Worm (Caenorhabditis elegans): ENCODE measurements around the gene F44D12.8.

F44D12.8 gene

ce11 chrIV:10003372-10003771 lies 19.7 kb upstream of the F44D12.8 start, which contains the start of the genes C47E12.2 and sars-1 (continued):
- TF ChIP-seq F16B12.6 (tag; optimal IDR thresholded peaks at IDR 0.05) (peak; percentile 87), unc-98 (GFP tag; IDR thresholded peaks at IDR 0.05) (no peak), unc-86 (tag; optimal IDR thresholded peaks at IDR 0.05) (no peak), tlp-1 (tag; optimal IDR thresholded peaks at IDR 0.05) (no peak), alr-1 (tag; optimal IDR thresholded peaks at IDR 0.05; ENCODE audit: borderline replicate concordance) (no peak), nhr-19 (GFP tag; conservative IDR thresholded peaks at IDR 0.05) (no peak), lir-3 (tag; optimal IDR thresholded peaks at IDR 0.05; ENCODE audit: poor library complexity) (no peak), nhr-28 (tag; optimal IDR thresholded peaks at IDR 0.05) (no peak), ceh-82 (tag; optimal IDR thresholded peaks at IDR 0.05) (peak in 1 of 3 experiments; percentile 24), sup-37 (GFP tag; optimal IDR thresholded peaks at IDR 0.05) (no peak), fkh-10 (GFP tag; optimal IDR thresholded peaks at IDR 0.05) (no peak), hlh-17 (GFP tag; optimal IDR thresholded peaks at IDR 0.05; ENCODE audit: borderline replicate concordance) (no peak), lin-35 (GFP tag; optimal IDR thresholded peaks at IDR 0.05) (peak; percentile 31 to 47), ztf-11 (tag; optimal IDR thresholded peaks at IDR 0.05) (no peak), efl-3 (GFP tag; optimal IDR thresholded peaks at IDR 0.05) (no peak), nhr-47 (tag; optimal IDR thresholded peaks at IDR 0.05) (peak; percentile 22), vab-15 (tag; optimal IDR thresholded peaks at IDR 0.05) (no peak), hlh-4 (tag; optimal IDR thresholded peaks at IDR 0.05) (no peak), aha-1 (tag; optimal IDR thresholded peaks at IDR 0.05) (no peak), Y116A8C.19 (tag; optimal IDR thresholded peaks at IDR 0.05; ENCODE audit: borderline replicate concordance) (no peak), tbx-2 (tag; optimal IDR thresholded peaks at IDR 0.05) (no peak), fos-1 (tag; optimal IDR thresholded peaks at IDR 0.05) (no peak), sox-4 (tag; optimal IDR thresholded peaks at IDR 0.05) (no peak), blmp-1 (tag; optimal IDR thresholded peaks at IDR 0.05) (no peak), unc-62 (GFP tag; optimal IDR thresholded peaks at IDR 0.05) (no peak), isw-1 (GFP tag; IDR thresholded peaks at IDR 0.05) (no peak), pag-3 (tag; optimal IDR thresholded peaks at IDR 0.05; ENCODE audit: borderline replicate concordance, insufficient read depth) (no peak), ets-5 (GFP tag; IDR thresholded peaks at IDR 0.05) (no peak), nhr-76 (tag; optimal IDR thresholded peaks at IDR 0.05) (no peak), pqm-1 (tag; optimal IDR thresholded peaks at IDR 0.05) (no peak), nhr-237 (tag; optimal IDR thresholded peaks at IDR 0.05) (no peak), ztf-4 (tag; optimal IDR thresholded peaks at IDR 0.05) (no peak), xbp-1 (tag; optimal IDR thresholded peaks at IDR 0.05) (no peak), elt-3 (tag; optimal IDR thresholded peaks at IDR 0.05) (no peak), rnt-1 (tag; optimal IDR thresholded peaks at IDR 0.05) (no peak), C34B4.2 (tag; optimal IDR thresholded peaks at IDR 0.05) (no peak), sptf-1 (tag; optimal IDR thresholded peaks at IDR 0.05) (no peak), egl-13 (tag; optimal IDR thresholded peaks at IDR 0.05) (no peak), ama-1 (optimal IDR thresholded peaks at IDR 0.05) (no peak), irx-1 (tag; optimal IDR thresholded peaks at IDR 0.05) (no peak)

- TF ChIP-seq unc-30 (tag; optimal IDR thresholded peaks at IDR 0.05) (no peak), nhr-47 (tag; optimal IDR thresholded peaks at IDR 0.05) (no peak), mep-1 (tag; optimal IDR thresholded peaks at IDR 0.05) (no peak), C04F5.9 (tag; optimal IDR thresholded peaks at IDR 0.05) (no peak), sox-4 (tag; optimal IDR thresholded peaks at IDR 0.05) (no peak), zip-4 (GFP tag; optimal IDR thresholded peaks at IDR 0.05) (no peak), lsy-2 (tag; optimal IDR thresholded peaks at IDR 0.05) (no peak), jun-1 (tag; optimal IDR thresholded peaks at IDR 0.05) (no peak), nhr-71 (tag; optimal IDR thresholded peaks at IDR 0.05) (no peak), pqm-1 (tag; optimal IDR thresholded peaks at IDR 0.05) (no peak), nhr-237 (tag; optimal IDR thresholded peaks at IDR 0.05) (no peak), C34B4.2 (tag; optimal IDR thresholded peaks at IDR 0.05) (no peak), unc-86 (tag; optimal IDR thresholded peaks at IDR 0.05) (no peak), nhr-19 (GFP tag; conservative IDR thresholded peaks at IDR 0.05) (no peak), ets-5 (GFP tag; IDR thresholded peaks at IDR 0.05) (no peak), elt-3 (tag; optimal IDR thresholded peaks at IDR 0.05) (no peak)
These were observed 16.3 kb upstream of the F44D12.8 start, which contains the start of gene C47E12.13 for ce11 chrIV:10006792-10007191. Gene C47E12.13, minus strand, starts transcription at chrIV:10006892.
